Worm (Caenorhabditis elegans): Measurements from ENCODE around the gene srh-276.

srh-276 gene

DNA sequence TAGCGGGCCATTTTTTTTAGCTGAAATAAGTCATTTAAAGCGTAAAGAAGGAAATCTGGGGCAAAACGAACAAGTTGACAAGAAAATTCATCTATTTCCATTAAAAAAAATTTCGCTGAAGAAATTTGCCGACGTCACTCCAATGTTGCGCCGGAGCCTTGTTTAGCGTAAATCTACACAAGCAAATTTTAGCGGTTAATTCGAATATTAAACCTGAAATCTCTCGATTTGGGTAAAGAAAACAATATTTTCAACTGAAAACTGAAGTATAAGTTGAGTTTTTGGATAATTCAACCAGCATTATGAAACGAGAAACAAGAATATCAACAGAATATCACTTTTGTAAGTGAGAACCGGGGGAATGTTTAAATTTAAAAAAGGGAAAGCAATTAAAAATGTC is 49.2 kb downstream of the srh-276 start, which contains the start of gene F28F8.9 (continued):
- TF ChIP-seq mdl-1 (tag; optimal IDR thresholded peaks at IDR 0.05) (no peak), lin-11 (tag; optimal IDR thresholded peaks at IDR 0.05) (no peak), nhr-11 (tag; optimal IDR thresholded peaks at IDR 0.05) (no peak), nhr-6 (tag; optimal IDR thresholded peaks at IDR 0.05) (no peak), lin-39 (tag; optimal IDR thresholded peaks at IDR 0.05) (no peak), nhr-129 (tag; optimal IDR thresholded peaks at IDR 0.05) (peak; percentile 66), ztf-1 (GFP tag; conservative IDR thresholded peaks at IDR 0.05) (no peak), crh-2 (tag; optimal IDR thresholded peaks at IDR 0.05) (peak; percentile 32), alr-1 (tag; optimal IDR thresholded peaks at IDR 0.05) (no peak), peb-1 (tag; optimal IDR thresholded peaks at IDR 0.05) (no peak), ZK546.5 (tag; optimal IDR thresholded peaks at IDR 0.05) (no peak)
